Worm (Caenorhabditis elegans) whole organism, L4 larva: Measurements from ENCODE around the gene sftb-6.

Source experiments
- F10B5.3 ChIP-seq: sonication (generic microtip); optimal IDR thresholded peaks from 2 replicates; lab custom pipeline; 2016; ENCODE audit warnings: mild to moderate bottlenecking, missing genetic modification characterization, missing compliant biosample characterization
- F26F4.8 ChIP-seq: fragments of 200-800 bp; sonication (Bioruptor generic); conservative IDR thresholded peaks from 2 replicates; pipeline ENCODE4 v1.3.6; 2022; ENCODE audit warnings: missing genetic modification characterization, missing compliant biosample characterization
- F37D6.2 ChIP-seq: sonication (generic microtip); optimal IDR thresholded peaks from 2 replicates; lab custom pipeline; 2016; ENCODE audit warnings: mild to moderate bottlenecking, missing genetic modification characterization, missing compliant biosample characterization
- F44E2.7 ChIP-seq: fragments of 200-800 bp; sonication (Bioruptor generic); IDR thresholded peaks from 2 replicates; pipeline ENCODE4 v2.1.2; 2022; ENCODE audit warnings: missing genetic modification characterization, missing compliant biosample characterization
- T20F7.1 ChIP-seq: fragments of 200-800 bp; sonication (Bioruptor generic); optimal IDR thresholded peaks from 2 replicates; lab custom pipeline; 2018; ENCODE audit warnings: mild to moderate bottlenecking, missing genetic modification characterization, missing compliant biosample characterization
- Y105C5A.15 ChIP-seq: fragments of 200-800 bp; sonication (Bioruptor generic); IDR thresholded peaks from 2 replicates; pipeline ENCODE4 v1.3.6; 2022; ENCODE audit warnings: missing genetic modification characterization, missing compliant biosample characterization
- ZK337.2 ChIP-seq: fragments of 200-800 bp; sonication (Bioruptor generic); IDR thresholded peaks from 2 replicates; pipeline ENCODE4 v1.3.6; 2022; ENCODE audit warnings: missing genetic modification reagents, missing genetic modification characterization, missing compliant biosample characterization
- ZK546.5 ChIP-seq, 2 experiments: sonication (generic microtip); optimal IDR thresholded peaks; 2 replicates each; lab custom pipeline; 2017; ENCODE audit warnings: missing biosample characterization in 2 of 2, missing genetic modification characterization in 2 of 2
- aha-1 ChIP-seq: fragments of 150-350 bp; peaks from one replicate; lab custom pipeline; 2014; ENCODE audit warnings: missing biosample characterization, missing genetic modification characterization
- aly-2 ChIP-seq: sonication (generic microtip); optimal IDR thresholded peaks from 2 replicates; lab custom pipeline; 2018; ENCODE audit warnings: missing biosample characterization, missing genetic modification characterization
- ama-1 ChIP-seq: fragments of 150-350 bp; optimal IDR thresholded peaks from 2 replicates; lab custom pipeline; 2014; ENCODE audit warnings: inconsistent platforms, mixed read lengths
- arid-1 ChIP-seq: fragments of 200-800 bp; sonication (Bioruptor generic); conservative IDR thresholded peaks from 2 replicates; pipeline ENCODE4 v1.3.6; 2022; ENCODE audit warnings: missing genetic modification reagents, missing genetic modification characterization, missing compliant biosample characterization
- attf-4 ChIP-seq: sonication (generic microtip); optimal IDR thresholded peaks from 3 replicates; lab custom pipeline; 2017; ENCODE audit warnings: missing biosample characterization, missing genetic modification characterization
- ceh-20 ChIP-seq: fragments of 200-800 bp; sonication (Bioruptor generic); IDR thresholded peaks from 2 replicates; pipeline ENCODE4 v1.3.6; 2022; ENCODE audit warnings: missing genetic modification reagents, missing genetic modification characterization, missing compliant biosample characterization
- ceh-32 ChIP-seq: sonication (generic microtip); optimal IDR thresholded peaks from 2 replicates; lab custom pipeline; 2016; ENCODE audit warnings: mild to moderate bottlenecking, missing genetic modification characterization, missing compliant biosample characterization; ENCODE audit not compliant: poor library complexity
- ceh-44 ChIP-seq: fragments of 200-800 bp; sonication (Bioruptor generic); IDR thresholded peaks from 2 replicates; pipeline ENCODE4 v1.3.6; 2022; ENCODE audit warnings: missing genetic modification reagents, missing genetic modification characterization, missing compliant biosample characterization
- daf-12 ChIP-seq: fragments of 150-350 bp; optimal IDR thresholded peaks from 2 replicates; lab custom pipeline; 2014; ENCODE audit warnings: missing biosample characterization, missing genetic modification reagents, missing genetic modification characterization
- daf-16 ChIP-seq, 3 experiments: sonication (generic microtip); optimal IDR thresholded peaks; 2 replicates each; lab custom pipeline; 2016 to 2017; ENCODE audit warnings: missing genetic modification characterization in 3 of 3, missing genetic modification reagents in 3 of 3, mild to moderate bottlenecking in 2 of 3, missing compliant biosample characterization in 2 of 3, missing biosample characterization in 1 of 3, moderate library complexity in 1 of 3
- daf-19 ChIP-seq: fragments of 200-800 bp; sonication (Bioruptor generic); conservative IDR thresholded peaks from 2 replicates; pipeline ENCODE4 v1.3.6; 2022; ENCODE audit warnings: missing genetic modification characterization, missing compliant biosample characterization
- dpl-1 ChIP-seq: fragments of 150-350 bp; optimal IDR thresholded peaks from 2 replicates; lab custom pipeline; 2014; ENCODE audit warnings: missing biosample characterization, missing genetic modification reagents, missing genetic modification characterization
- duxl-1 ChIP-seq: sonication (generic microtip); optimal IDR thresholded peaks from 2 replicates; lab custom pipeline; 2016; ENCODE audit warnings: mild to moderate bottlenecking, missing genetic modification characterization, moderate library complexity, missing compliant biosample characterization; ENCODE audit not compliant: poor library complexity
- egl-43 ChIP-seq: fragments of 200-800 bp; sonication (Bioruptor generic); IDR thresholded peaks from 2 replicates; pipeline ENCODE4 v1.3.6; 2022; ENCODE audit warnings: missing genetic modification reagents, missing genetic modification characterization, missing compliant biosample characterization
- fkh-10 ChIP-seq: fragments of 150-350 bp; optimal IDR thresholded peaks from 2 replicates; lab custom pipeline; 2014; ENCODE audit warnings: missing biosample characterization, missing genetic modification reagents, missing genetic modification characterization
- hif-1 ChIP-seq, 2 experiments: sonication (generic microtip); optimal IDR thresholded peaks; 2 replicates each; lab custom pipeline; 2016 to 2017; ENCODE audit warnings: missing compliant biosample characterization in 2 of 2, missing genetic modification characterization in 2 of 2, missing genetic modification reagents in 2 of 2, missing genotype in 2 of 2, mild to moderate bottlenecking in 1 of 2
- hlh-11 ChIP-seq: fragments of 200-800 bp; sonication (Bioruptor generic); optimal IDR thresholded peaks from 2 replicates; lab custom pipeline; 2018; ENCODE audit warnings: mild to moderate bottlenecking, missing genetic modification characterization, missing compliant biosample characterization
- hmg-1.1 ChIP-seq: fragments of 200-800 bp; sonication (Bioruptor generic); IDR thresholded peaks from 2 replicates; pipeline ENCODE4 v1.3.6; 2022; ENCODE audit warnings: missing genetic modification reagents, missing genetic modification characterization, missing compliant biosample characterization
- jun-1 ChIP-seq: fragments of 150-350 bp; optimal IDR thresholded peaks from 2 replicates; lab custom pipeline; 2014; ENCODE audit warnings: missing biosample characterization, missing genetic modification reagents, missing genetic modification characterization
- lim-7 ChIP-seq: fragments of 200-800 bp; sonication (Bioruptor generic); IDR thresholded peaks from 2 replicates; pipeline ENCODE4 v1.3.6; 2022; ENCODE audit warnings: missing genetic modification characterization, missing compliant biosample characterization
- lin-1 ChIP-seq: fragments of 200-800 bp; sonication (Bioruptor generic); IDR thresholded peaks from 2 replicates; pipeline ENCODE4 v1.3.6; 2022; ENCODE audit warnings: missing genetic modification reagents, missing genetic modification characterization, missing compliant biosample characterization
- lin-15B ChIP-seq: fragments of 150-350 bp; sonication (generic microtip); optimal IDR thresholded peaks from 3 replicates; lab custom pipeline; 2014; ENCODE audit warnings: missing biosample characterization, missing genetic modification characterization
- lin-29 ChIP-seq: fragments of 200-800 bp; sonication (Bioruptor generic); IDR thresholded peaks from 2 replicates; pipeline ENCODE4 v1.3.6; 2022; ENCODE audit warnings: missing genetic modification reagents, missing genetic modification characterization, missing compliant biosample characterization
- lir-3 ChIP-seq: sonication (generic microtip); optimal IDR thresholded peaks from 2 replicates; lab custom pipeline; 2016; ENCODE audit warnings: mild to moderate bottlenecking, missing genetic modification characterization, missing compliant biosample characterization
- mdt-29 ChIP-seq: fragments of 200-800 bp; sonication (Bioruptor generic); IDR thresholded peaks from 2 replicates; pipeline ENCODE4 v1.3.6; 2022; ENCODE audit warnings: missing genetic modification reagents, missing genetic modification characterization, missing compliant biosample characterization
- nhr-10 ChIP-seq: fragments of 150-350 bp; optimal IDR thresholded peaks from 2 replicates; lab custom pipeline; 2014; ENCODE audit warnings: missing biosample characterization, missing genetic modification characterization
- nhr-102 ChIP-seq: sonication (generic microtip); optimal IDR thresholded peaks from 2 replicates; lab custom pipeline; 2016; ENCODE audit warnings: mild to moderate bottlenecking, missing genetic modification characterization, moderate library complexity, missing compliant biosample characterization
- nhr-237 ChIP-seq: sonication (generic microtip); optimal IDR thresholded peaks from 2 replicates; lab custom pipeline; 2017; ENCODE audit warnings: missing biosample characterization, missing genetic modification characterization
- nhr-28 ChIP-seq: fragments of 150-350 bp; optimal IDR thresholded peaks from 2 replicates; lab custom pipeline; 2014; ENCODE audit warnings: missing biosample characterization, missing genetic modification characterization
- nhr-42 ChIP-seq: fragments of 200-800 bp; sonication (Bioruptor generic); IDR thresholded peaks from 2 replicates; pipeline ENCODE4 v1.3.6; 2022; ENCODE audit warnings: missing genetic modification characterization, missing compliant biosample characterization
- nhr-6 ChIP-seq: fragments of 150-350 bp; optimal IDR thresholded peaks from 2 replicates; lab custom pipeline; 2014; ENCODE audit warnings: missing biosample characterization, missing genetic modification characterization
- nhr-76 ChIP-seq: fragments of 150-350 bp; optimal IDR thresholded peaks from 2 replicates; lab custom pipeline; 2014; ENCODE audit warnings: missing biosample characterization, missing genetic modification characterization
- pqm-1 ChIP-seq: sonication (generic microtip); optimal IDR thresholded peaks from 2 replicates; lab custom pipeline; 2017; ENCODE audit warnings: missing biosample characterization, missing genetic modification characterization
- sdz-12 ChIP-seq: fragments of 200-800 bp; sonication (Bioruptor generic); optimal IDR thresholded peaks from 2 replicates; lab custom pipeline; 2018; ENCODE audit warnings: mild to moderate bottlenecking, missing genetic modification characterization, missing compliant biosample characterization
- spr-1 ChIP-seq: sonication (generic microtip); optimal IDR thresholded peaks from 2 replicates; lab custom pipeline; 2016; ENCODE audit warnings: mild to moderate bottlenecking, missing genetic modification characterization, missing compliant biosample characterization
- tag-97 ChIP-seq: fragments of 200-800 bp; sonication (Bioruptor generic); IDR thresholded peaks from 2 replicates; pipeline ENCODE4 v1.3.6; 2022; ENCODE audit warnings: missing genetic modification characterization, missing compliant biosample characterization
- tra-1 ChIP-seq: fragments of 200-800 bp; sonication (Bioruptor generic); IDR thresholded peaks from 2 replicates; pipeline ENCODE4 v1.3.6; 2022; ENCODE audit warnings: missing genetic modification reagents, missing genetic modification characterization, missing compliant biosample characterization
- unc-39 ChIP-seq: sonication (generic microtip); optimal IDR thresholded peaks from 2 replicates; lab custom pipeline; 2017; ENCODE audit warnings: missing biosample characterization, missing genetic modification characterization
- zfp-3 ChIP-seq: fragments of 200-800 bp; sonication (Bioruptor generic); conservative IDR thresholded peaks from 2 replicates; pipeline ENCODE4 v1.3.6; 2022; ENCODE audit warnings: missing genetic modification reagents, missing genetic modification characterization, missing compliant biosample characterization
- zip-11 ChIP-seq: fragments of 200-800 bp; sonication (Bioruptor generic); IDR thresholded peaks from 2 replicates; pipeline ENCODE4 v1.3.6; 2022; ENCODE audit warnings: missing genetic modification characterization, missing compliant biosample characterization

sftb-6 gene

DNA sequence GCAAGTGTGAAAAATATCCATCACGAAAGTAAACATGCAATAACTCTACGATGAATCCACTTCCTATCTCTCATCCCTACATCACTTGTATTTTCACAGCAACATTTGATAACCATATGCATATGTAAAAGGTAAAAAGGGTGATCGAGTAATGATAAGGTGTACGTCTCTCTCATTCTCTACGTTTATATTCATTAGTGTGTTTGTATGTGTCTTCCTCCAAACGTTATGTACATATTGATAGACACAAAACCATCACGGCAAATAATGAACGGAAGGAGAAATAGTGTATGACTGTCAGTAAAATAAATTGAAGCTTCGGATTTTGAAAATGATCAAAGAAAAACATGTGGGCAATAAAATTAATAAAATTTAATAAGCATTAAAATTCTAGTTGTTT lies 24.3 kb downstream of the sftb-6 start:
- TF ChIP-seq F37D6.2 (tag; lab: Kevin White, UChicago) (no peak), nhr-237 (tag; lab: Kevin White, UChicago) (no peak), ceh-32 (tag; lab: Kevin White, UChicago) (no peak), nhr-28 (tag; lab: Kevin White, UChicago) (peak; percentile 78), tag-97 (GFP tag; lab: Robert Waterston, UW) (no peak), hmg-1.1 (no peak), nhr-6 (tag; lab: Kevin White, UChicago) (peak; percentile 0), daf-16 (GFP tag; optimal IDR thresholded peaks at IDR 0.05; lab: Kevin White, UChicago) (no peak), daf-16 (tag; optimal IDR thresholded peaks at IDR 0.05; lab: Kevin White, UChicago) (peak; percentile 47), pqm-1 (tag; lab: Kevin White, UChicago) (peak; percentile 79), fkh-10 (GFP tag; lab: Kevin White, UChicago) (no peak), daf-19 (GFP tag; lab: Robert Waterston, UW) (no peak), sdz-12 (GFP tag; lab: Kevin White, UChicago) (no peak), lin-29 (GFP tag; lab: Robert Waterston, UW) (no peak), F26F4.8 (no peak), ZK337.2 (GFP tag; lab: Robert Waterston, UW) (no peak), hif-1 (tag; optimal IDR thresholded peaks at IDR 0.05; lab: Kevin White, UChicago) (no peak), egl-43 (GFP tag; lab: Robert Waterston, UW) (no peak), zip-11 (no peak)
- TF ChIP-seq, all 104 proteins: peak for 4

DNA sequence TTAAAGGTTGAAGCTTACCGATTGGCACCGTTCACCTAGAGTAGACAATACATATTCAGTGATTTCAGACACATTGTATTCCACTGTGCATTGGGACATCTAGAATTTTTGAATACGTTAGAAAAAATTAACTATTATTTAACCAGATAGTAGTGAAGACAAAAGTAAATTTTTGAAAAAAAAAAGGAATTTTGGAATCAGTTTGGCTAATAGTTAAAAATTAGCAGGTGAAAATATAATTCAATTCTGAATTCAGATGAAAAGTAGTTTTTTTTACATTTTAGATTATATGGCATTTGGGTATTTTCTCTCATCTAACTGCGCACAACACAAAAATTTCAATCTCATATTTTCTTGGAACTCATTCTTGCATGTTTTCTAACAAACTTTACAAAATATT lies 26.7 kb downstream of the sftb-6 start, which contains the start of gene nmur-2:
Gene nmur-2, minus strand, starts transcription at position 101 of the 400 bp plus-strand sequence.
- TF ChIP-seq ceh-20 (GFP tag; lab: Robert Waterston, UW) (no peak), hlh-11 (tag; lab: Kevin White, UChicago) (no peak), nhr-76 (tag; lab: Kevin White, UChicago) (no peak), aly-2 (tag; lab: Kevin White, UChicago) (no peak), ama-1 (no peak), daf-12 (no peak), nhr-10 (tag; lab: Kevin White, UChicago) (no peak), unc-39 (tag; lab: Kevin White, UChicago) (no peak), nhr-102 (no peak), lim-7 (GFP tag; lab: Robert Waterston, UW) (no peak), Y105C5A.15 (GFP tag; lab: Robert Waterston, UW) (no peak), arid-1 (GFP tag; lab: Robert Waterston, UW) (no peak), attf-4 (tag; lab: Kevin White, UChicago) (no peak), dpl-1 (GFP tag; lab: Kevin White, UChicago) (no peak), lin-15B (tag; lab: Kevin White, UChicago) (no peak), tra-1 (GFP tag; lab: Robert Waterston, UW) (no peak)

ce11 chrII:128929-129328 lies 30.7 kb downstream of the sftb-6 start, which contains the start of gene srd-3:
Gene srd-3, minus strand, starts transcription at chrII:129029.
- no peak for TF ChIP-seq aha-1 (tag; lab: Kevin White, UChicago)
- TF ChIP-seq daf-16 (GFP tag; optimal IDR thresholded peaks at IDR 0.05; lab: Kevin White, UChicago) = no peak
- TF ChIP-seq daf-16 (tag; optimal IDR thresholded peaks at IDR 0.05; lab: Kevin White, UChicago) = no peak
- no peak for TF ChIP-seq spr-1
- TF ChIP-seq lin-1 (GFP tag; lab: Robert Waterston, UW) = no peak
- no peak for TF ChIP-seq hmg-1.1
- no peak for TF ChIP-seq lin-15B (tag; lab: Kevin White, UChicago)
- no peak for TF ChIP-seq jun-1
- no peak for TF ChIP-seq lir-3 (tag; lab: Kevin White, UChicago)
- no peak for TF ChIP-seq F10B5.3
- no peak for TF ChIP-seq attf-4 (tag; lab: Kevin White, UChicago)
- no peak for TF ChIP-seq ceh-44 (GFP tag; lab: Robert Waterston, UW)
- TF ChIP-seq F44E2.7 (GFP tag; lab: Robert Waterston, UW) = no peak
- TF ChIP-seq Y105C5A.15 (GFP tag; lab: Robert Waterston, UW) = no peak
- no peak for TF ChIP-seq T20F7.1
- no peak for TF ChIP-seq duxl-1 (tag; lab: Kevin White, UChicago)
- TF ChIP-seq nhr-42 (GFP tag; lab: Robert Waterston, UW) = no peak
- TF ChIP-seq ZK546.5 (tag; optimal IDR thresholded peaks at IDR 0.05; lab: Kevin White, UChicago) = no peak
- TF ChIP-seq zfp-3 (GFP tag; lab: Robert Waterston, UW) = no peak
- TF ChIP-seq mdt-29 (GFP tag; lab: Robert Waterston, UW) = no peak
- TF ChIP-seq, all 104 proteins: peak for 0
